Fruit fly (Drosophila melanogaster) Kc167 (cell line): Measurements from ENCODE around the gene Dsk.
"Not testable (repeated sequence)": the region's sequence is repeated elsewhere in the genome, so short reads cannot be mapped to it uniquely, and the experiment has no call there.

Experiments
- Myc ChIP-seq: fragments of >200 bp; optimal IDR thresholded peaks from 2 replicates; lab custom pipeline; 2017; ENCODE audit warnings: missing external identifiers
- Sin3A ChIP-seq: fragments of >200 bp; optimal IDR thresholded peaks from 2 replicates; lab custom pipeline; 2018; ENCODE audit warnings: missing external identifiers
- h ChIP-seq: fragments of >200 bp; optimal IDR thresholded peaks from 3 replicates; lab custom pipeline; 2018; ENCODE audit warnings: missing external identifiers
- insv ChIP-seq: fragments of >200 bp; optimal IDR thresholded peaks from 3 replicates; lab custom pipeline; 2018; ENCODE audit warnings: missing external identifiers
- psq ChIP-seq: fragments of >200 bp; optimal IDR thresholded peaks from 2 replicates; lab custom pipeline; 2017; ENCODE audit warnings: missing external identifiers
- ttk ChIP-seq: sonication (Bioruptor generic); optimal IDR thresholded peaks from 2 replicates; lab custom pipeline; 2017; ENCODE audit warnings: missing external identifiers

The Dsk gene

dm6 chr3R:4190160-4190559, at the start of gene Dsk:
Gene Dsk, minus strand, starts transcription at chr3R:4190260.
- TF ChIP-seq ttk = no peak
- no peak for TF ChIP-seq Myc (lab: Kevin White, UChicago)
- no peak for TF ChIP-seq insv (lab: Kevin White, UChicago)
- no peak for TF ChIP-seq psq
- TF ChIP-seq h = no peak
- TF ChIP-seq Sin3A = no peak

DNA sequence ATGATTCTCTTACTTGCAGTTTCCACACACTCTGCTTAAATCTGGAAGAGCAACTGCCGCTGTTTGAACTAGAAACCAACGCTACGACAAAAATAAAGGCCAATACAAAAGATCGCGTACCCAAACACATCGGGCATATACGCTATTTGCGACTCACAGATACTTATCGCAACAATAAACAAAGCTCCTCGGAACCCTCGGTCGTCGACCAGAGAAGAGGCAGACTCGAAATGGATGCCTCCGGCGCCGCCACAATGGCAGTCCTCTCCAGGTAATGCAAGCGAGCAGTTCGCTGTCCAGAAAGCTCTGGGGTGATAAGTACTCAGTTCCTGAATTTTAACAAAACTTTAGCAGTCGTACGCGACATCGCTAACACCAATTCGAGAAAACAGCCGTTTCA, 46.5 kb upstream of the Dsk start:
- TF ChIP-seq ttk (no peak), h (no peak), Myc (lab: Kevin White, UChicago) (no peak)

dm6 chr3R:4234991-4235553, 45.0 kb upstream of the Dsk start, which contains the start of gene Gel:
Gene Gel, plus strand, starts transcription at chr3R:4235217.
- TF ChIP-seq ttk (no peak), insv (lab: Kevin White, UChicago) (no peak), psq (no peak), Sin3A (no peak), Myc (lab: Kevin White, UChicago) (no peak), h (no peak)

- TF ChIP-seq h (no peak), psq (no peak), Sin3A (no peak)
Measured at dm6 chr3R:4233018-4233385, 42.9 kb upstream of the Dsk start, which contains the start of gene abs. Gene abs, plus strand, starts transcription at chr3R:4233047.

dm6 chr3R:4232139-4233017, 42.3 kb upstream of the Dsk start, which contains the start of gene CG14641:
Gene CG14641, minus strand, starts transcription at chr3R:4232342.
- TF ChIP-seq Myc (lab: Kevin White, UChicago) = no peak
- no peak for TF ChIP-seq psq
- TF ChIP-seq Sin3A = no peak
- no peak for TF ChIP-seq h
- no peak for TF ChIP-seq ttk
- TF ChIP-seq insv (lab: Kevin White, UChicago) = no peak

DNA sequence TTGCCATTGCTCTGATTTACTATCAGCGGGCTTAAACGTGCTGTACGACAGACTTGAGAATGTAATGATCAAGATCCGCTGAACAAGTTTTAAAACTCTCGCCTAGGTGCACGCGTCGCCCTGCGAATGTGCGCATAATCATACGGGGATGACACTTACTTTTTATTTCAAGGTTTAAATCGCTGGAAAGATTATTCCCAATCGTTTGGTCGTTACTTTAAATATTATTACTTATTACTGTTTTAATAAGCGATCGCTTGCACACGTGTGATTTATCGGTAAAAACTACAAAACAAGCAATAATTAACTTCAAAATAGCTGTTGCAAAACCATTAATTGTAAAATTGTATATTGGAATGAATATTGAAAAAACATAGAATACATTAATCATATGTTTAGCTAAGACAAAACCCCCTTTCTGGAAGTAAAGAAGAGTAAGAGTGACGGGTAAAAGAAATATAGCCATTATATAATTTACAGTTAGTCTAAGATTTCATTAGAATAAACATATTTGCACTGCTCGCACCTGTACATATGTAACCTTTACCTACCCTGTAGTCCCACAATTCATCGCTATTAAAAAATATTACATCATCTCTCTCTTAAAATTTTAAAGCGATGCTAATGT, 39.2 kb upstream of the Dsk start, which contains the start of gene DhpD:
TSS of gene DhpD (minus strand) at position 102 of the 628 bp plus-strand sequence.
- TF ChIP-seq insv (lab: Kevin White, UChicago) (no peak), h (no peak), psq (no peak), ttk (no peak), Sin3A (no peak), Myc (lab: Kevin White, UChicago) (no peak)

dm6 chr3R:4228426-4228825, 38.4 kb upstream of the Dsk start:
- TF ChIP-seq insv (lab: Kevin White, UChicago) (no peak), ttk (no peak), Sin3A (no peak), h (no peak), psq (no peak), Myc (lab: Kevin White, UChicago) (no peak)

DNA sequence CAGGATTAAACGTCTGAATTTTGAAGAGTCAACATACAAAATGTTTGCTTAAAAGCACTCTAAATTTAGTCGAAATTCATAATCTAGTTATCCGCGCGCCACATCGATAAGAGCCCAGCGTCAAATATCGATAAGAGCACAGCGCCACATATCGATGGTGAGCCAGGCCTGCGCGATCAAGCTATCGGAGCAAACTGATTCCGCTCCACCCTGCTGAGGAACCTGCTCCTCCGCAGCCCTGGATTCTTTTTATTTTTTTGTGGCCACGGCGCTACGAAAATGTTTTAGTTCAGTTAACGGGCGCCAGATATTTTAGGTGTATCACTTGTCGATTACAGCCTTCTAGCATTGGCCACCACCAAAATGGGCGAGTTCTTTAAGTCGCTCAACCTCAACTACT, 30.7 kb upstream of the Dsk start:
- TF ChIP-seq ttk (no peak), h (no peak), insv (lab: Kevin White, UChicago) (no peak), Sin3A (no peak), psq (no peak), Myc (lab: Kevin White, UChicago) (no peak)

- TF ChIP-seq h (no peak), ttk (no peak), Sin3A (no peak), psq (no peak), insv (lab: Kevin White, UChicago) (no peak), Myc (lab: Kevin White, UChicago) (no peak)
Measured at dm6 chr3R:4220030-4220429, 30.0 kb upstream of the Dsk start, which contains the start of gene CG31516. Gene CG31516, minus strand, starts transcription at chr3R:4220130.

dm6 chr3R:4215264-4215993, 25.4 kb upstream of the Dsk start, which contains the start of gene CG14636:
Gene CG14636, minus strand, starts transcription at chr3R:4215314.
- TF ChIP-seq psq (no peak), h (no peak), Sin3A (no peak), insv (lab: Kevin White, UChicago) (no peak), Myc (lab: Kevin White, UChicago) (no peak), ttk (no peak)

- TF ChIP-seq psq = no peak
- TF ChIP-seq insv (lab: Kevin White, UChicago) = no peak
- TF ChIP-seq Myc (lab: Kevin White, UChicago) = no peak
- TF ChIP-seq h = no peak
- TF ChIP-seq Sin3A = no peak
- TF ChIP-seq ttk = no peak
Measured at dm6 chr3R:4214601-4215000, 24.5 kb upstream of the Dsk start.

- TF ChIP-seq Sin3A = no peak
Measured at dm6 chr3R:4214038-4214437, 24.0 kb upstream of the Dsk start.

DNA sequence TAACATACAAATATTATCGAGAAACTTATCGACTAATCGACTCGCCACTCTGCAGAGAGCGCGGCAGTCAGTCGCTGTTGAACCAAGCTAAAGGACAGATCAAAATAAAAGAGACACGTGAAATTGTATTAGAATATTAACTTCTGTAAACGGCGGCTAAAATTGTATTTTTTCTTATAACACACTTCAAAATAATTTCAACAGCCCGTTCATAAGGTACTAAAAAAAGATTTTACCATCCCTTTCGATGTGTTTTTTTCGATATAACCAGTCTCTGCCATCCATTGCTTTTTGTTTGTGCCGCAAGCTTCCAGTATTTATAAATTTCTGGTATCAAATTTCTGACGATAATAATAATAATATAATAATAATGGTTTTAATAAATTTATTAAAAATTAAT, 21.4 kb upstream of the Dsk start, which contains the start of gene aux:
TSS of gene aux (plus strand) at position 301 of the 400 bp plus-strand sequence.
- not testable (repeated sequence) for TF ChIP-seq ttk; Myc (lab: Kevin White, UChicago); psq
